Fruit fly (Drosophila melanogaster): ENCODE results near the gene CG43638.

DNA sequence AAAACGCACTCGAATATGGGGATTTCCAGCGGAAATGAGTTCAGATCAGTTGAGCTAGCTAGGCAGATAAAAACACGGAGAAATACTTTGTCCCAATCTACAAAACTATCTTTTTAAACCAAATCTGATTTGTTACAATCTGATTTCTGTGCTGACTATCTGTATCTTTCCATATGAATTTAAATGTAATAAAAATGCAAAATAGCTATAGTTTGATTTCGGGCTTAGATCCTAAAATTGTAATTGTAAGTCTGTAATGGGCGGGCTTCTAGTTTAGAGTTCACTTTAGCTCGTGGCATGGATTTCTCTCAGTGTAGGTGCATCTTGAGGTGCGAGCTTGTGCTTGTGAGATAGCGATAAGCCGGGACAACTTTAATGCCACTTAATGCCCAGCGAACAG, 17.8 kb downstream of the CG43638 start:
- TF ChIP-seq EcR (GFP tag; optimal IDR thresholded peaks at IDR 0.05) = no peak
- TF ChIP-seq CG13204 (GFP tag; optimal IDR thresholded peaks at IDR 0.05) = no peak
- TF ChIP-seq CG34367 (tag; optimal IDR thresholded peaks at IDR 0.05) = no peak
- TF ChIP-seq D1 (tag; optimal IDR thresholded peaks at IDR 0.05) = no peak
- TF ChIP-seq CG17806 (tag; optimal IDR thresholded peaks at IDR 0.05) = peak; percentile 15
- TF ChIP-seq CG4496 (GFP tag; IDR thresholded peaks at IDR 0.05) = no peak
- TF ChIP-seq rn (GFP tag; IDR thresholded peaks at IDR 0.05) = no peak
- TF ChIP-seq CG12605 (GFP tag; IDR thresholded peaks at IDR 0.05) = no peak
- no peak for TF ChIP-seq Snoo (tag; optimal IDR thresholded peaks at IDR 0.05)

Data from whole organism, pupa.